Worm (Caenorhabditis elegans) whole organism, L3 larva: Measurements from ENCODE around the gene Y57G11C.48.

ENCODE experiments used
- jun-1 ChIP-seq: fragments of 150-350 bp; optimal IDR thresholded peaks from 2 replicates; lab custom pipeline; 2014; ENCODE audit warnings: missing biosample characterization, missing genetic modification reagents, missing genetic modification characterization
- nhr-23 ChIP-seq: fragments of 150-350 bp; optimal IDR thresholded peaks from 2 replicates; lab custom pipeline; 2014; ENCODE audit warnings: missing biosample characterization, missing genetic modification reagents, missing genetic modification characterization
- nhr-76 ChIP-seq: fragments of 150-350 bp; sonication (generic microtip); optimal IDR thresholded peaks from 5 replicates; lab custom pipeline; 2014; ENCODE audit warnings: missing biosample characterization, missing genetic modification characterization
- tbx-2 ChIP-seq: sonication (generic microtip); optimal IDR thresholded peaks from 2 replicates; lab custom pipeline; 2016; ENCODE audit warnings: mild to moderate bottlenecking, missing genetic modification characterization, missing compliant biosample characterization
- ztf-11 ChIP-seq: fragments of 150-350 bp; optimal IDR thresholded peaks from 2 replicates; lab custom pipeline; 2014; ENCODE audit warnings: missing biosample characterization, missing genetic modification characterization

ce11 chrIV:14985859-14986258, 41.7 kb upstream of the Y57G11C.48 start:
- TF ChIP-seq ztf-11 (tag; lab: Kevin White, UChicago) (no peak), jun-1 (no peak), tbx-2 (tag; lab: Kevin White, UChicago) (no peak), nhr-23 (tag; lab: Kevin White, UChicago) (no peak), nhr-76 (tag; lab: Kevin White, UChicago) (no peak)
